Worm (Caenorhabditis elegans): Measurements from ENCODE around the gene nol-56.

- TF ChIP-seq cog-1 (tag; optimal IDR thresholded peaks at IDR 0.05) (no peak), ref-1 (GFP tag; conservative IDR thresholded peaks at IDR 0.05) (no peak), klf-2 (GFP tag; conservative IDR thresholded peaks at IDR 0.05) (no peak), ztf-29 (GFP tag; IDR thresholded peaks at IDR 0.05) (no peak)
Observed at ce11 chrV:10338305-10338992, 14.3 kb downstream of the nol-56 start, which contains the start of gene arx-2.
